Comparison of ENCODE assay signal across 7 worm cellular contexts in genomic region chrIV:12715947-12716382, ce11.
TF ChIP-seq lines count a peak whose summit lies in the region.

No protein-coding gene starts in this region.

TF ChIP-seq in whole organism, L1 larva, 84 proteins besides CTCF, POLR2A, EP300 and RAD21 (continues in another document):
- TF ChIP-seq nhr-20 (tag; optimal IDR thresholded peaks at IDR 0.05; lab: Kevin White, UChicago): peak; percentile 93
- TF ChIP-seq ceh-88 (GFP tag; IDR thresholded peaks at IDR 0.05; lab: Robert Waterston, UW): no peak
- peak; percentile 56 for TF ChIP-seq nhr-47 (tag; optimal IDR thresholded peaks at IDR 0.05; lab: Kevin White, UChicago)
- TF ChIP-seq nhr-28 (tag; optimal IDR thresholded peaks at IDR 0.05; lab: Kevin White, UChicago): no peak
- peak; percentile 23 for TF ChIP-seq C16A3.4 (tag; optimal IDR thresholded peaks at IDR 0.05; lab: Kevin White, UChicago)
- peak in 1 of 3 experiments; percentile 41 for TF ChIP-seq dpl-1 (GFP tag; optimal IDR thresholded peaks at IDR 0.05; lab: Kevin White, UChicago)
- no peak for TF ChIP-seq nhr-11 (tag; optimal IDR thresholded peaks at IDR 0.05; lab: Kevin White, UChicago)
- peak in 1 of 2 experiments; percentile 2 for TF ChIP-seq egl-27 (tag; optimal IDR thresholded peaks at IDR 0.05; lab: Kevin White, UChicago)
- TF ChIP-seq xbp-1 (tag; optimal IDR thresholded peaks at IDR 0.05; lab: Kevin White, UChicago): no peak
- TF ChIP-seq lir-3 (tag; optimal IDR thresholded peaks at IDR 0.05; lab: Kevin White, UChicago; ENCODE audit: poor library complexity): peak; percentile 41
- no peak for TF ChIP-seq mef-2 (tag; optimal IDR thresholded peaks at IDR 0.05; lab: Kevin White, UChicago)
- peak; percentile 88 for TF ChIP-seq nhr-71 (tag; optimal IDR thresholded peaks at IDR 0.05; lab: Kevin White, UChicago)
- TF ChIP-seq ztf-11 (tag; optimal IDR thresholded peaks at IDR 0.05; lab: Kevin White, UChicago): no peak

TF ChIP-seq in whole organism, L2 larva, 48 proteins besides CTCF, POLR2A, EP300 and RAD21 (continues in another document):
- TF ChIP-seq elt-3 (tag; optimal IDR thresholded peaks at IDR 0.05; lab: Kevin White, UChicago): no peak
- TF ChIP-seq nhr-6 (tag; optimal IDR thresholded peaks at IDR 0.05; lab: Kevin White, UChicago): peak; percentile 38
- no peak for TF ChIP-seq mbf-1 (tag; optimal IDR thresholded peaks at IDR 0.05; lab: Kevin White, UChicago)
- no peak for TF ChIP-seq lin-11 (tag; optimal IDR thresholded peaks at IDR 0.05; lab: Kevin White, UChicago)
- TF ChIP-seq fos-1 (tag; optimal IDR thresholded peaks at IDR 0.05; lab: Kevin White, UChicago): peak; percentile 88
- TF ChIP-seq nhr-23 (tag; optimal IDR thresholded peaks at IDR 0.05; lab: Kevin White, UChicago): no peak
- no peak for TF ChIP-seq unc-62 (GFP tag; optimal IDR thresholded peaks at IDR 0.05; lab: Kevin White, UChicago)
- peak in 1 of 2 experiments; percentile 76 for TF ChIP-seq mdl-1 (tag; optimal IDR thresholded peaks at IDR 0.05; lab: Kevin White, UChicago)
- TF ChIP-seq sem-4 (tag; optimal IDR thresholded peaks at IDR 0.05; lab: Kevin White, UChicago): no peak
- peak; percentile 67 for TF ChIP-seq crh-2 (tag; optimal IDR thresholded peaks at IDR 0.05; lab: Kevin White, UChicago)
- TF ChIP-seq unc-39 (tag; optimal IDR thresholded peaks at IDR 0.05; lab: Kevin White, UChicago): no peak
- TF ChIP-seq R02D3.7 (tag; optimal IDR thresholded peaks at IDR 0.05; lab: Kevin White, UChicago): no peak
- TF ChIP-seq lin-39 (tag; optimal IDR thresholded peaks at IDR 0.05; lab: Kevin White, UChicago): no peak
- TF ChIP-seq ceh-16 (tag; optimal IDR thresholded peaks at IDR 0.05; lab: Kevin White, UChicago): no peak

TF ChIP-seq in whole organism, L3 larva, 47 proteins besides CTCF, POLR2A, EP300 and RAD21 (continues in another document):
- TF ChIP-seq lsy-12 (tag; optimal IDR thresholded peaks at IDR 0.05; lab: Kevin White, UChicago): no peak
- TF ChIP-seq ZK546.5 (tag; optimal IDR thresholded peaks at IDR 0.05; lab: Kevin White, UChicago): no peak
- peak; percentile 10 for TF ChIP-seq nfya-1 (tag; optimal IDR thresholded peaks at IDR 0.05; lab: Kevin White, UChicago; ENCODE audit: insufficient read depth)
- no peak for TF ChIP-seq nhr-11 (tag; optimal IDR thresholded peaks at IDR 0.05; lab: Kevin White, UChicago)
- TF ChIP-seq ceh-16 (tag; optimal IDR thresholded peaks at IDR 0.05; lab: Kevin White, UChicago): no peak
- TF ChIP-seq elt-1 (tag; optimal IDR thresholded peaks at IDR 0.05; lab: Kevin White, UChicago): no peak
- TF ChIP-seq daf-12 (tag; optimal IDR thresholded peaks at IDR 0.05; lab: Kevin White, UChicago): no peak
- TF ChIP-seq elt-3 (tag; optimal IDR thresholded peaks at IDR 0.05; lab: Kevin White, UChicago): peak in 2 of 3 experiments; percentile 89 to 90
- peak; percentile 85 for TF ChIP-seq nhr-25 (tag; optimal IDR thresholded peaks at IDR 0.05; lab: Kevin White, UChicago)
- no peak for TF ChIP-seq ceh-9 (tag; optimal IDR thresholded peaks at IDR 0.05; lab: Kevin White, UChicago)
- no peak for TF ChIP-seq tbx-2 (tag; optimal IDR thresholded peaks at IDR 0.05; lab: Kevin White, UChicago)
- TF ChIP-seq ztf-4 (tag; optimal IDR thresholded peaks at IDR 0.05; lab: Kevin White, UChicago): no peak
- no peak for TF ChIP-seq fos-1 (tag; optimal IDR thresholded peaks at IDR 0.05; lab: Kevin White, UChicago)
- TF ChIP-seq unc-39 (tag; optimal IDR thresholded peaks at IDR 0.05; lab: Kevin White, UChicago): no peak

TF ChIP-seq in whole organism, L4 larva, 104 proteins besides CTCF, POLR2A, EP300 and RAD21 (continues in another document):
- TF ChIP-seq rbr-2 (tag; optimal IDR thresholded peaks at IDR 0.05; lab: Kevin White, UChicago): no peak
- TF ChIP-seq F44E2.7 (GFP tag; IDR thresholded peaks at IDR 0.05; lab: Robert Waterston, UW): no peak
- TF ChIP-seq pha-4 (GFP tag; IDR thresholded peaks at IDR 0.05; lab: Robert Waterston, UW): no peak
- TF ChIP-seq pha-4 (tag; optimal IDR thresholded peaks at IDR 0.05; lab: Kevin White, UChicago): no peak
- TF ChIP-seq tag-97 (GFP tag; IDR thresholded peaks at IDR 0.05; lab: Robert Waterston, UW): no peak
- TF ChIP-seq nhr-111 (GFP tag; optimal IDR thresholded peaks at IDR 0.05; lab: Kevin White, UChicago): no peak
- no peak for TF ChIP-seq zip-11 (GFP tag; IDR thresholded peaks at IDR 0.05; lab: Robert Waterston, UW)
- no peak for TF ChIP-seq F37D6.2 (tag; optimal IDR thresholded peaks at IDR 0.05; lab: Kevin White, UChicago)
- no peak for TF ChIP-seq ZK337.2 (GFP tag; IDR thresholded peaks at IDR 0.05; lab: Robert Waterston, UW)
- TF ChIP-seq ztf-11 (tag; optimal IDR thresholded peaks at IDR 0.05; lab: Kevin White, UChicago): no peak
- TF ChIP-seq madf-9 (GFP tag; conservative IDR thresholded peaks at IDR 0.05; lab: Robert Waterston, UW): no peak
- no peak for TF ChIP-seq aly-2 (tag; optimal IDR thresholded peaks at IDR 0.05; lab: Kevin White, UChicago)
- no peak for TF ChIP-seq ceh-32 (tag; optimal IDR thresholded peaks at IDR 0.05; lab: Kevin White, UChicago; ENCODE audit: poor library complexity)
- TF ChIP-seq T20F7.1 (GFP tag; optimal IDR thresholded peaks at IDR 0.05; lab: Kevin White, UChicago): peak; percentile 56
- TF ChIP-seq lin-29 (GFP tag; IDR thresholded peaks at IDR 0.05; lab: Robert Waterston, UW): no peak

TF ChIP-seq in whole organism, late embryonic, 69 proteins besides CTCF, POLR2A, EP300 and RAD21:
- TF ChIP-seq hlh-13 (GFP tag; optimal IDR thresholded peaks at IDR 0.05; lab: Kevin White, UChicago): no peak
- TF ChIP-seq elt-2 (tag; optimal IDR thresholded peaks at IDR 0.05; lab: Kevin White, UChicago): peak; percentile 43
- peak; percentile 51 for TF ChIP-seq hlh-30 (tag; optimal IDR thresholded peaks at IDR 0.05; lab: Kevin White, UChicago; ENCODE audit: insufficient read depth)

TF ChIP-seq in whole organism, mixed stage, embryonic, 35 proteins besides CTCF, POLR2A, EP300 and RAD21:
- TF ChIP-seq M03D4.4 (tag; optimal IDR thresholded peaks at IDR 0.05; lab: Kevin White, UChicago) (no peak), elt-3 (tag; optimal IDR thresholded peaks at IDR 0.05; lab: Kevin White, UChicago) (peak; percentile 89), ceh-83 (GFP tag; optimal IDR thresholded peaks at IDR 0.05; lab: Kevin White, UChicago) (no peak)

TF ChIP-seq in whole organism, young adult, 124 proteins besides CTCF, POLR2A, EP300 and RAD21:
- TF ChIP-seq cebp-1 (GFP tag; IDR thresholded peaks at IDR 0.05; lab: Robert Waterston, UW): no peak
- peak; percentile 53 for TF ChIP-seq cebp-1 (tag; optimal IDR thresholded peaks at IDR 0.05; lab: Kevin White, UChicago)
- peak; percentile 76 for TF ChIP-seq ztf-26 (tag; optimal IDR thresholded peaks at IDR 0.05; lab: Kevin White, UChicago)
- TF ChIP-seq mxl-1 (tag; optimal IDR thresholded peaks at IDR 0.05; lab: Kevin White, UChicago): no peak
- TF ChIP-seq tbp1 (GFP tag; optimal IDR thresholded peaks at IDR 0.05; lab: Kevin White, UChicago): no peak
- no peak for TF ChIP-seq egrh-3 (GFP tag; IDR thresholded peaks at IDR 0.05; lab: Robert Waterston, UW)
- TF ChIP-seq mes-4 (tag; optimal IDR thresholded peaks at IDR 0.05; lab: Kevin White, UChicago): no peak
- TF ChIP-seq somi-1 (GFP tag; optimal IDR thresholded peaks at IDR 0.05; lab: Kevin White, UChicago): peak; percentile 34
- peak; percentile 75 for TF ChIP-seq nhr-80 (tag; optimal IDR thresholded peaks at IDR 0.05; lab: Kevin White, UChicago)
- peak; percentile 61 for TF ChIP-seq ztf-22 (GFP tag; optimal IDR thresholded peaks at IDR 0.05; lab: Kevin White, UChicago)
- TF ChIP-seq lin-40 (tag; optimal IDR thresholded peaks at IDR 0.05; lab: Kevin White, UChicago): peak; percentile 59
- no peak for TF ChIP-seq lin-54 (GFP tag; optimal IDR thresholded peaks at IDR 0.05; lab: Kevin White, UChicago)
- no peak for TF ChIP-seq Y95B8A.8 (GFP tag; IDR thresholded peaks at IDR 0.05; lab: Robert Waterston, UW)
- TF ChIP-seq ama-1 (optimal IDR thresholded peaks at IDR 0.05; lab: Kevin White, UChicago): no peak
- TF ChIP-seq ama-1 (GFP tag; optimal IDR thresholded peaks at IDR 0.05; lab: Kevin White, UChicago): no peak
- peak; percentile 82 for TF ChIP-seq hmg-1.2 (GFP tag; IDR thresholded peaks at IDR 0.05; lab: Robert Waterston, UW)
- TF ChIP-seq attf-5 (GFP tag; optimal IDR thresholded peaks at IDR 0.05; lab: Kevin White, UChicago): peak; percentile 18
